Fruit fly (Drosophila melanogaster) whole organism, embryonic: ENCODE measurements around the gene CG14668.
A peak's percentile ranks its signal among the peaks of the same experiment; 100 is the strongest.

Source experiments
- C15 ChIP-seq: fragments of 200-800 bp; sonication (Bioruptor generic); IDR thresholded peaks from 3 replicates; pipeline ENCODE4 v1.3.6; 2022; ENCODE audit warnings: missing biosample characterization, missing genetic modification characterization
- CG12219 ChIP-seq: fragments of 200-800 bp; sonication (Bioruptor generic); optimal IDR thresholded peaks from 3 replicates; lab custom pipeline; 2018; ENCODE audit warnings: missing biosample characterization, mild to moderate bottlenecking, missing genetic modification characterization
- CG13287 ChIP-seq: fragments of 200-800 bp; sonication (Bioruptor generic); IDR thresholded peaks from 2 replicates; pipeline ENCODE4 v1.3.6; 2022; ENCODE audit warnings: missing biosample characterization, missing genetic modification characterization; ENCODE audit not compliant: partially characterized antibody
- CG15073 ChIP-seq: fragments of 200-800 bp; sonication (Bioruptor generic); optimal IDR thresholded peaks from 2 replicates; lab custom pipeline; 2016; ENCODE audit warnings: missing biosample characterization, missing genetic modification characterization
- CG1603 ChIP-seq: fragments of 200-800 bp; sonication (Bioruptor generic); optimal IDR thresholded peaks from 2 replicates; lab custom pipeline; 2019; ENCODE audit warnings: missing biosample characterization, mild to moderate bottlenecking, missing genetic modification characterization, moderate library complexity
- CG17829 ChIP-seq: fragments of 200-800 bp; optimal IDR thresholded peaks from 2 replicates; lab custom pipeline; 2019; ENCODE audit warnings: missing biosample characterization, mild to moderate bottlenecking, missing genetic modification characterization, moderate library complexity
- CG2712 ChIP-seq: fragments of 200-800 bp; optimal IDR thresholded peaks from 3 replicates; lab custom pipeline; 2019; ENCODE audit warnings: missing biosample characterization, mild to moderate bottlenecking, missing genetic modification characterization, moderate library complexity
- CG31388 ChIP-seq: fragments of 200-800 bp; sonication (Bioruptor generic); optimal IDR thresholded peaks from 2 replicates; lab custom pipeline; 2016; ENCODE audit warnings: missing biosample characterization, missing genetic modification characterization
- CG4617 ChIP-seq: fragments of 200-800 bp; sonication (Bioruptor generic); optimal IDR thresholded peaks from 3 replicates; lab custom pipeline; 2016; ENCODE audit warnings: missing biosample characterization, missing genetic modification characterization, borderline replicate concordance
- CG7987 ChIP-seq: fragments of 200-800 bp; sonication (Bioruptor generic); optimal IDR thresholded peaks from 2 replicates; lab custom pipeline; 2018; ENCODE audit warnings: missing biosample characterization, mild to moderate bottlenecking, missing genetic modification characterization, moderate library complexity
- CG8290 ChIP-seq, 3 experiments: fragments of 200-800 bp; sonication (Bioruptor generic); optimal IDR thresholded peaks; 2 replicates each; lab custom pipeline; 2016 to 2019; ENCODE audit warnings: missing biosample characterization in 3 of 3, missing genetic modification characterization in 3 of 3, mild to moderate bottlenecking in 2 of 3, moderate library complexity in 1 of 3
- CG8478 ChIP-seq: fragments of >200 bp; optimal IDR thresholded peaks from 2 replicates; lab custom pipeline; 2018
- CG9727 ChIP-seq: fragments of 200-800 bp; sonication (Bioruptor generic); optimal IDR thresholded peaks from 3 replicates; lab custom pipeline; 2017; ENCODE audit warnings: missing biosample characterization, mild to moderate bottlenecking, missing genetic modification characterization
- CkIIα-i1 ChIP-seq: fragments of 200-800 bp; sonication (Bioruptor generic); IDR thresholded peaks from 2 replicates; pipeline ENCODE4 v1.3.6; 2022; ENCODE audit warnings: missing biosample characterization, missing genetic modification characterization
- Dek ChIP-seq: fragments of 200-800 bp; sonication (Bioruptor generic); optimal IDR thresholded peaks from 3 replicates; lab custom pipeline; 2019; ENCODE audit warnings: missing biosample characterization, mild to moderate bottlenecking, missing genetic modification characterization, moderate library complexity
- Dp ChIP-seq: fragments of 200-800 bp; sonication (Bioruptor generic); optimal IDR thresholded peaks from 2 replicates; lab custom pipeline; 2018; ENCODE audit warnings: missing biosample characterization, mild to moderate bottlenecking, missing genetic modification characterization, moderate library complexity
- E2f2 ChIP-seq: fragments of 200-800 bp; sonication (Bioruptor generic); IDR thresholded peaks from 2 replicates; pipeline ENCODE4 v1.3.6; 2022; ENCODE audit warnings: missing biosample characterization, missing genetic modification characterization
- HLH4C ChIP-seq: fragments of 200-800 bp; sonication (Bioruptor generic); IDR thresholded peaks from 3 replicates; pipeline ENCODE4 v1.3.6; 2022; ENCODE audit warnings: missing biosample characterization, missing genetic modification characterization; ENCODE audit not compliant: partially characterized antibody
- HmgZ ChIP-seq: fragments of 200-800 bp; sonication (Bioruptor generic); optimal IDR thresholded peaks from 2 replicates; lab custom pipeline; 2018; ENCODE audit warnings: missing biosample characterization, mild to moderate bottlenecking, missing genetic modification characterization
- Myb ChIP-seq: fragments of 200-800 bp; sonication (Bioruptor generic); optimal IDR thresholded peaks from 2 replicates; lab custom pipeline; 2016; ENCODE audit warnings: missing biosample characterization, missing genetic modification characterization
- NfI ChIP-seq: fragments of 200-800 bp; sonication (Bioruptor generic); optimal IDR thresholded peaks from 3 replicates; lab custom pipeline; 2018; ENCODE audit warnings: missing biosample characterization, mild to moderate bottlenecking, missing genetic modification characterization, moderate library complexity
- Six4 ChIP-seq: fragments of 200-800 bp; sonication (Bioruptor generic); optimal IDR thresholded peaks from 2 replicates; lab custom pipeline; 2016; ENCODE audit warnings: missing biosample characterization, missing genetic modification characterization
- Sry-δ ChIP-seq: fragments of 200-800 bp; sonication (Bioruptor generic); optimal IDR thresholded peaks from 2 replicates; lab custom pipeline; 2016; ENCODE audit warnings: missing biosample characterization, missing genetic modification characterization
- Xbp1 ChIP-seq: fragments of 200-800 bp; sonication (Bioruptor generic); optimal IDR thresholded peaks from 3 replicates; lab custom pipeline; 2016; ENCODE audit warnings: missing biosample characterization, mild to moderate bottlenecking, missing genetic modification characterization
- bbx ChIP-seq: fragments of 200-800 bp; sonication (Bioruptor generic); IDR thresholded peaks from 2 replicates; pipeline ENCODE4 v1.3.6; 2022; ENCODE audit warnings: missing biosample characterization, missing genetic modification characterization; ENCODE audit not compliant: partially characterized antibody
- bsh ChIP-seq, 2 experiments: fragments of 200-800 bp; sonication (Bioruptor generic); optimal IDR thresholded peaks; 2 replicates each; lab custom pipeline; 2017 to 2018; ENCODE audit warnings: mild to moderate bottlenecking in 2 of 2, missing biosample characterization in 2 of 2, missing genetic modification characterization in 2 of 2, moderate library complexity in 1 of 2
- corto ChIP-seq: fragments of 200-800 bp; sonication (Bioruptor generic); optimal IDR thresholded peaks from 2 replicates; lab custom pipeline; 2016; ENCODE audit warnings: missing biosample characterization, mild to moderate bottlenecking, missing genetic modification characterization, moderate library complexity
- crp ChIP-seq, 2 experiments: fragments of 200-800 bp; sonication (Bioruptor generic); optimal IDR thresholded peaks; 2 replicates in 1 of 2; 3 replicates in 1 of 2; lab custom pipeline; 2017; ENCODE audit warnings: missing biosample characterization in 2 of 2, missing genetic modification characterization in 2 of 2, mild to moderate bottlenecking in 1 of 2, moderate library complexity in 1 of 2
- da ChIP-seq: fragments of 200-800 bp; sonication (Bioruptor generic); optimal IDR thresholded peaks from 2 replicates; lab custom pipeline; 2016; ENCODE audit warnings: missing biosample characterization, missing genetic modification characterization
- dm ChIP-seq: fragments of 200-800 bp; sonication (Bioruptor generic); optimal IDR thresholded peaks from 3 replicates; lab custom pipeline; 2016; ENCODE audit warnings: missing biosample characterization, missing genetic modification characterization
- ems ChIP-seq: fragments of 200-800 bp; sonication (Bioruptor generic); optimal IDR thresholded peaks from 3 replicates; lab custom pipeline; 2016; ENCODE audit warnings: missing biosample characterization, missing genetic modification characterization
- esg ChIP-seq: fragments of 200-800 bp; sonication (Bioruptor generic); conservative IDR thresholded peaks from 2 replicates; pipeline ENCODE4 v1.3.6; 2022; ENCODE audit warnings: missing biosample characterization, missing genetic modification characterization
- fd64A ChIP-seq: fragments of 200-800 bp; sonication (Bioruptor generic); optimal IDR thresholded peaks from 3 replicates; lab custom pipeline; 2018; ENCODE audit warnings: missing biosample characterization, mild to moderate bottlenecking, missing genetic modification characterization
- ftz-f1 ChIP-seq: fragments of 200-800 bp; sonication (Bioruptor generic); optimal IDR thresholded peaks from 2 replicates; lab custom pipeline; 2016; ENCODE audit warnings: missing biosample characterization, missing genetic modification characterization
- gce ChIP-seq: fragments of 200-800 bp; sonication (Bioruptor generic); IDR thresholded peaks from 3 replicates; pipeline ENCODE4 v1.3.6; 2022; ENCODE audit warnings: missing biosample characterization, missing genetic modification characterization
- hb ChIP-seq: fragments of 200-800 bp; sonication (Bioruptor generic); IDR thresholded peaks from 3 replicates; pipeline ENCODE4 v1.3.6; 2022; ENCODE audit warnings: missing biosample characterization, missing genetic modification characterization; ENCODE audit not compliant: partially characterized antibody
- her ChIP-seq: fragments of 200-800 bp; sonication (Bioruptor generic); optimal IDR thresholded peaks from 2 replicates; lab custom pipeline; 2016; ENCODE audit warnings: missing biosample characterization, missing genetic modification characterization
- hkb ChIP-seq, 2 experiments: fragments of 200-800 bp in 1 of 2; fragments of >200 bp in 1 of 2; sonication (Bioruptor generic) in 1 of 2; IDR thresholded peaks in 1 of 2; optimal IDR thresholded peaks in 1 of 2; 2 replicates each; pipeline versions ENCODE4 v1.3.6 to Lab custom; 2017 to 2022; ENCODE audit warnings: missing biosample characterization in 1 of 2, missing genetic modification characterization in 1 of 2
- hth ChIP-seq: fragments of >200 bp; optimal IDR thresholded peaks from 2 replicates; lab custom pipeline; 2017; ENCODE audit warnings: inconsistent platforms
- oc ChIP-seq: fragments of 200-800 bp; sonication (Bioruptor generic); optimal IDR thresholded peaks from 2 replicates; lab custom pipeline; 2018; ENCODE audit warnings: missing biosample characterization, mild to moderate bottlenecking, missing genetic modification characterization, moderate library complexity
- phol ChIP-seq: fragments of 200-800 bp; sonication (Bioruptor generic); optimal IDR thresholded peaks from 3 replicates; lab custom pipeline; 2018; ENCODE audit warnings: missing biosample characterization, mild to moderate bottlenecking, missing genetic modification characterization, moderate library complexity
- pum ChIP-seq: fragments of 200-800 bp; sonication (Bioruptor generic); optimal IDR thresholded peaks from 2 replicates; lab custom pipeline; 2016; ENCODE audit warnings: missing biosample characterization, missing genetic modification characterization
- row ChIP-seq: fragments of 200-800 bp; sonication (Bioruptor generic); IDR thresholded peaks from 3 replicates; pipeline ENCODE4 v1.3.6; 2022; ENCODE audit warnings: missing biosample characterization, missing genetic modification characterization
- sd ChIP-seq: fragments of 200-800 bp; sonication (Bioruptor generic); optimal IDR thresholded peaks from 3 replicates; lab custom pipeline; 2018; ENCODE audit warnings: missing biosample characterization, mild to moderate bottlenecking, missing genetic modification characterization, moderate library complexity
- slbo ChIP-seq: fragments of 200-800 bp; sonication (Bioruptor generic); IDR thresholded peaks from 2 replicates; pipeline ENCODE4 v1.3.6; 2022; ENCODE audit warnings: missing biosample characterization, missing genetic modification characterization
- sr ChIP-seq: fragments of 200-800 bp; sonication (Bioruptor generic); IDR thresholded peaks from 3 replicates; pipeline ENCODE4 v1.3.6; 2022; ENCODE audit warnings: missing biosample characterization, missing genetic modification characterization
- tx ChIP-seq: fragments of 200-800 bp; sonication (Bioruptor generic); optimal IDR thresholded peaks from 2 replicates; lab custom pipeline; 2016; ENCODE audit warnings: missing biosample characterization, missing genetic modification characterization
- zen2 ChIP-seq: fragments of 200-800 bp; sonication (Bioruptor generic); IDR thresholded peaks from 3 replicates; pipeline ENCODE4 v1.3.6; 2022; ENCODE audit warnings: missing biosample characterization, missing genetic modification characterization; ENCODE audit not compliant: partially characterized antibody

The CG14668 gene

DNA sequence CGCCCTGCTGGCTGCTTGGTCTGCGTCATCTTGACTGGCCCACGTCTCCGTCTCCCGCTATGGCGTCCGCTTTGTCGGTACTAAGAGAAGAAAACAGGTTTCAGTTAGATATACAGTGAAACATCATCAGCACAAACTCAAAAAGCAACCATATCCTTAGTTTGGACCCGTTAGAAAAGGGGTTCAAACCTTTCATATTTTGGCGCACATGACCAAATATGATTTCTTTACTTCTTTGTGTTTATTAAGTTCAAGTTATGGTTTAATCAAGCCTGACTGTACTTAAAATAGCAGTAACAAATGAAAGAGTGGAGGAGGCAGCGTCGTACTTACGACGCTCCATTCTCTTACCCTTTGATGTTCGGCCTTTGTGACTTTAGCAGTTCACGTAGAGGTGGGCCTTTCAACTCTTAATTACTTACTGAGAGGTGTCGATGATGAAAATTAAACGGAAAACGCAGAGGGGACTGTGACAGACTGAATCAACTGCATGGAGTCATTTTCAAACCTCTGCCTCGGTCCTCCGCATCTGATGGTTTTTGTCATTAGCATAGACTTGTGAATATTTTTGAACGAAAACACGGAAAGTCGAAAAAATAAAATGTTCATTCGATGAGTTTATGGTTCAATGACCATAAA lies 25.7 kb downstream of the CG14668 start (continued):
- TF ChIP-seq Xbp1, result peak; percentile 83
- peak; percentile 9 for TF ChIP-seq ftz-f1 (GFP tag; lab: Kevin White, UChicago)
- peak; percentile 89 for TF ChIP-seq her (GFP tag; lab: Kevin White, UChicago)
- TF ChIP-seq esg (GFP tag; lab: Robert Waterston, UW), result peak; percentile 83
- TF ChIP-seq oc (tag; lab: Kevin White, UChicago), result peak; percentile 79
- TF ChIP-seq CG12219 (GFP tag; lab: Kevin White, UChicago), result peak; percentile 82
- peak; percentile 72; the same call in 1 of the 3 replicates for TF ChIP-seq C15
- no peak for TF ChIP-seq da
- peak; percentile 79 for TF ChIP-seq NfI (GFP tag; lab: Kevin White, UChicago)
- no peak for TF ChIP-seq CG8290 (GFP tag; optimal IDR thresholded peaks at IDR 0.05; lab: Kevin White, UChicago)
- TF ChIP-seq CG8290 (tag; optimal IDR thresholded peaks at IDR 0.05; lab: Kevin White, UChicago), result peak in 1 of 2 experiments; percentile 87
- TF ChIP-seq pum, result peak; percentile 76
- TF ChIP-seq, all 482 proteins: peak for 376

DNA sequence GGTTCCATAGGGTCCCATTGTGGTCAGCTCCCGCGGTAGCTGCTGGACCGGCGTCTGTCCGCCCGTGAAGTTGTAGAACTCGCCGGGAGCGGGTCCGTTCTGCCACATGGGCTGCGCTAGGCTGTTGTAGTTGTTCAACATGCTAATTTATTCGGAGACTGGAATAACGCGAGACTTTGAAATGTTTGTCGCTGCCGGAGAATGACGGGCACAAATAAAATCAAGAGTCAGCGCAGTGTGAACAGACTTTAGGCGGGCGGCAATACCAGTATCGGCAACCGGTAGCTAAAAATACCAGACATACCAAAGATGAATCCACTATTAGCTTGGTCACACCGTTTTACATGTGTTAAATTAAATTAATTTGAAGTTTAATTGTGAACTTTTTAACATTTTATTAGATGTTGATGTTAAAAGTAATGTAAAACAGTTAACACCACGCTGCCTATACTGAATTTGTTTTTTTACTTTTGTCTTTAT lies 29.5 kb downstream of the CG14668 start, which contains the start of gene Prosbeta7:
Gene Prosbeta7 (minus strand): TSS at position 430 of the 480 bp plus-strand sequence.
- TF ChIP-seq CG1603 (tag; lab: Kevin White, UChicago) (peak; percentile 68), Dp (GFP tag; lab: Kevin White, UChicago) (peak; percentile 52), slbo (GFP tag; lab: Robert Waterston, UW) (no peak), CG4617 (peak; percentile 68), CG31388 (GFP tag; lab: Kevin White, UChicago) (no peak), CG2712 (tag; lab: Kevin White, UChicago) (peak; percentile 26), crp (GFP tag; optimal IDR thresholded peaks at IDR 0.05; lab: Kevin White, UChicago) (peak in 1 of 2 experiments; percentile 44), hth (no peak), phol (peak; percentile 10), hkb (optimal IDR thresholded peaks at IDR 0.05; lab: Kevin White, UChicago) (no peak), hkb (GFP tag; IDR thresholded peaks at IDR 0.05; lab: Robert Waterston, UW) (no peak), zen2 (GFP tag; lab: Robert Waterston, UW) (peak; percentile 86), hb (GFP tag; lab: Robert Waterston, UW) (peak; percentile 28; the same call in 1 of the 3 replicates), bbx (peak; percentile 74), E2f2 (GFP tag; lab: Robert Waterston, UW) (peak; percentile 56), row (GFP tag; lab: Robert Waterston, UW) (peak; percentile 42; the same call in 2 of the 3 replicates), CG17829 (tag; lab: Kevin White, UChicago) (peak; percentile 15), CG9727 (GFP tag; lab: Kevin White, UChicago) (no peak), sr (no peak), CG15073 (GFP tag; lab: Kevin White, UChicago) (no peak), bsh (GFP tag; optimal IDR thresholded peaks at IDR 0.05; lab: Kevin White, UChicago) (no peak), ems (GFP tag; lab: Kevin White, UChicago) (no peak), fd64A (GFP tag; lab: Kevin White, UChicago) (no peak), CG13287 (peak; percentile 90), Myb (peak; percentile 34), CkIIα-i1 (GFP tag; lab: Robert Waterston, UW) (no peak), CG8478 (lab: Kevin White, UChicago) (no peak), gce (no peak), Sry-δ (GFP tag; lab: Kevin White, UChicago) (peak; percentile 5), Six4 (GFP tag; lab: Kevin White, UChicago) (no peak), sd (tag; lab: Kevin White, UChicago) (peak; percentile 35), Dek (no peak), corto (GFP tag; lab: Kevin White, UChicago) (no peak), CG7987 (GFP tag; lab: Kevin White, UChicago) (no peak), dm (GFP tag; lab: Kevin White, UChicago) (peak; percentile 17), tx (GFP tag; lab: Kevin White, UChicago) (no peak), HmgZ (tag; lab: Kevin White, UChicago) (peak; percentile 65), HLH4C (peak; percentile 50)
